Fruit fly (Drosophila melanogaster) whole organism: Measurements from ENCODE around the gene Ocrl.

ENCODE experiments used
- Dll ChIP-seq: fragments of >200 bp; optimal IDR thresholded peaks from 2 replicates; lab custom pipeline; 2017
- pan ChIP-seq: fragments of >200 bp; optimal IDR thresholded peaks from 2 replicates; lab custom pipeline; 2017
- psq ChIP-seq: fragments of >200 bp; optimal IDR thresholded peaks from 2 replicates; lab custom pipeline; 2017
- usp ChIP-seq: fragments of >200 bp; optimal IDR thresholded peaks from 2 replicates; lab custom pipeline; 2017; ENCODE audit warnings: missing biosample characterization, missing genetic modification characterization, mixed read lengths

dm6 chrX:1950311-1950710 lies 27.5 kb downstream of the Ocrl start:
- TF ChIP-seq psq (no peak), pan (no peak), Dll (lab: Kevin White, UChicago) (no peak), usp (GFP tag; lab: Kevin White, UChicago) (no peak)
